Worm (Caenorhabditis elegans) whole organism, late embryonic: ENCODE measurements around the gene fbxa-169.
"Not testable (repeated sequence)": the region's sequence is repeated elsewhere in the genome, so short reads cannot be mapped to it uniquely, and the experiment has no call there.

Experiments used
- C38D4.7 ChIP-seq: fragments of 200-800 bp; sonication (Bioruptor generic); optimal IDR thresholded peaks from 2 replicates; lab custom pipeline; 2018; ENCODE audit warnings: mild to moderate bottlenecking, missing genetic modification characterization, moderate library complexity, missing compliant biosample characterization
- K09A11.1 ChIP-seq: sonication (generic microtip); optimal IDR thresholded peaks from 2 replicates; lab custom pipeline; 2017; ENCODE audit warnings: antibody characterized with exemption, mild to moderate bottlenecking, missing genetic modification characterization, missing compliant biosample characterization; ENCODE audit not compliant: insufficient read depth
- T23F11.4 ChIP-seq: fragments of 200-800 bp; sonication (Bioruptor generic); optimal IDR thresholded peaks from 2 replicates; lab custom pipeline; 2018; ENCODE audit warnings: mild to moderate bottlenecking, missing genetic modification characterization, missing compliant biosample characterization
- ahr-1 ChIP-seq: sonication (generic microtip); optimal IDR thresholded peaks from 2 replicates; lab custom pipeline; 2016; ENCODE audit warnings: missing genetic modification characterization, missing compliant biosample characterization
- ama-1 ChIP-seq: fragments of 150-350 bp; optimal IDR thresholded peaks from 2 replicates; lab custom pipeline; 2014
- ceh-14 ChIP-seq: sonication (generic microtip); optimal IDR thresholded peaks from 2 replicates; lab custom pipeline; 2016; ENCODE audit warnings: missing genotype, missing genetic modification characterization, missing compliant biosample characterization
- ceh-18 ChIP-seq: sonication (generic microtip); optimal IDR thresholded peaks from 2 replicates; lab custom pipeline; 2016; ENCODE audit warnings: missing genetic modification characterization, missing compliant biosample characterization
- ceh-31 ChIP-seq: sonication (generic microtip); optimal IDR thresholded peaks from 2 replicates; lab custom pipeline; 2016; ENCODE audit warnings: missing genetic modification characterization, missing compliant biosample characterization
- ceh-45 ChIP-seq: fragments of 200-800 bp; sonication (Bioruptor generic); IDR thresholded peaks from 2 replicates; pipeline ENCODE4 v1.3.6; 2022; ENCODE audit warnings: missing genetic modification reagents, missing genetic modification characterization, missing compliant biosample characterization
- ceh-48 ChIP-seq: sonication (generic microtip); optimal IDR thresholded peaks from 2 replicates; lab custom pipeline; 2016; ENCODE audit warnings: missing genetic modification characterization, inconsistent platforms, missing compliant biosample characterization
- ceh-6 ChIP-seq: fragments of 200-800 bp; sonication (Bioruptor generic); optimal IDR thresholded peaks from 2 replicates; lab custom pipeline; 2018; ENCODE audit warnings: mild to moderate bottlenecking, missing genetic modification characterization, missing compliant biosample characterization
- ceh-9 ChIP-seq: sonication (generic microtip); optimal IDR thresholded peaks from 2 replicates; lab custom pipeline; 2016; ENCODE audit warnings: mild to moderate bottlenecking, missing genetic modification characterization, inconsistent platforms, missing compliant biosample characterization
- che-1 ChIP-seq: sonication (generic microtip); optimal IDR thresholded peaks from 2 replicates; lab custom pipeline; 2016; ENCODE audit warnings: mild to moderate bottlenecking, missing genetic modification characterization, missing compliant biosample characterization
- dve-1 ChIP-seq: sonication (generic microtip); optimal IDR thresholded peaks from 2 replicates; lab custom pipeline; 2017; ENCODE audit warnings: antibody characterized with exemption, mild to moderate bottlenecking, missing genetic modification characterization, missing compliant biosample characterization
- elt-2 ChIP-seq: sonication (generic microtip); optimal IDR thresholded peaks from 2 replicates; lab custom pipeline; 2016; ENCODE audit warnings: missing genetic modification reagents, missing genetic modification characterization, missing compliant biosample characterization
- ets-4 ChIP-seq: sonication (generic microtip); optimal IDR thresholded peaks from 2 replicates; lab custom pipeline; 2016; ENCODE audit warnings: missing genetic modification characterization, missing compliant biosample characterization
- fax-1 ChIP-seq: sonication (generic microtip); optimal IDR thresholded peaks from 2 replicates; lab custom pipeline; 2016; ENCODE audit warnings: missing genotype, missing genetic modification characterization, missing compliant biosample characterization
- fkh-10 ChIP-seq: fragments of 150-350 bp; optimal IDR thresholded peaks from 2 replicates; lab custom pipeline; 2014; ENCODE audit warnings: missing biosample characterization, missing genetic modification reagents, missing genetic modification characterization
- gmeb-2 ChIP-seq: sonication (generic microtip); optimal IDR thresholded peaks from 2 replicates; lab custom pipeline; 2016; ENCODE audit warnings: missing genetic modification characterization, inconsistent platforms, missing compliant biosample characterization
- hlh-30 ChIP-seq: sonication (generic microtip); optimal IDR thresholded peaks from 2 replicates; lab custom pipeline; 2017; ENCODE audit warnings: antibody characterized with exemption, missing genetic modification characterization, missing compliant biosample characterization; ENCODE audit not compliant: insufficient read depth
- lim-6 ChIP-seq: sonication (generic microtip); optimal IDR thresholded peaks from 2 replicates; lab custom pipeline; 2016; ENCODE audit warnings: missing genetic modification characterization, missing compliant biosample characterization
- lin-11 ChIP-seq: fragments of 200-800 bp; sonication (Bioruptor generic); optimal IDR thresholded peaks from 2 replicates; lab custom pipeline; 2018; ENCODE audit warnings: mild to moderate bottlenecking, missing genetic modification characterization, missing compliant biosample characterization
- nhr-11 ChIP-seq: fragments of 150-350 bp; optimal IDR thresholded peaks from 2 replicates; lab custom pipeline; 2014; ENCODE audit warnings: missing biosample characterization, missing genetic modification characterization
- pha-2 ChIP-seq: sonication (generic microtip); optimal IDR thresholded peaks from 2 replicates; lab custom pipeline; 2017; ENCODE audit warnings: mild to moderate bottlenecking, missing genetic modification characterization, missing compliant biosample characterization
- pha-4 ChIP-seq: fragments of 150-350 bp; optimal IDR thresholded peaks from 2 replicates; lab custom pipeline; 2018; ENCODE audit warnings: missing biosample characterization, missing genetic modification reagents, missing genetic modification characterization
- pros-1 ChIP-seq: fragments of 150-350 bp; optimal IDR thresholded peaks from 2 replicates; lab custom pipeline; 2014; ENCODE audit warnings: missing biosample characterization, missing genetic modification reagents, missing genetic modification characterization
- sox-4 ChIP-seq: sonication (generic microtip); optimal IDR thresholded peaks from 2 replicates; lab custom pipeline; 2017; ENCODE audit warnings: mild to moderate bottlenecking, missing genetic modification characterization, inconsistent platforms, missing compliant biosample characterization
- tbx-2 ChIP-seq: sonication (generic microtip); optimal IDR thresholded peaks from 2 replicates; lab custom pipeline; 2016; ENCODE audit warnings: missing genetic modification characterization, missing compliant biosample characterization
- tbx-7 ChIP-seq: sonication (generic microtip); optimal IDR thresholded peaks from 2 replicates; lab custom pipeline; 2016; ENCODE audit warnings: missing genotype, missing genetic modification characterization, missing compliant biosample characterization

Gene fbxa-169

DNA sequence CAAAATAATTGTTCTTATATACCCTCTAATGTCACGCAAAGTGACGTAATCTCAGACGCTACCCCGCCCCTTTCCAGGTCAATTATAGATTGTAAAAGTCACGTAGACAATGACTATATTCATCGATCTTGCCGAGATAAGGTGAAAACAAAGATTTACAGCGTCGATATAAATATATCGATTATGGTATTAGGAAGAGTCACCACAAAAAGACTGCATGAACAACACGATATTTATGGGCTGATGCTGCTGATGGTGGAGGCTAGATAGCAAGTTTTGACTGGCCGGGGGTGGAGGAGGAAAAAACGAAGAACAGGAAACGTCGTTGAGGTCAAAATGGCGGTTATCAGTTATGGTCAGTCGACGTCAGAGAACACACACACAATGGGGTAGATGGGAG lies 9.8 kb upstream of the fbxa-169 start:
- peak; percentile 71 for TF ChIP-seq elt-2 (tag; lab: Kevin White, UChicago)
- no peak for TF ChIP-seq lin-11 (tag; lab: Kevin White, UChicago)

DNA sequence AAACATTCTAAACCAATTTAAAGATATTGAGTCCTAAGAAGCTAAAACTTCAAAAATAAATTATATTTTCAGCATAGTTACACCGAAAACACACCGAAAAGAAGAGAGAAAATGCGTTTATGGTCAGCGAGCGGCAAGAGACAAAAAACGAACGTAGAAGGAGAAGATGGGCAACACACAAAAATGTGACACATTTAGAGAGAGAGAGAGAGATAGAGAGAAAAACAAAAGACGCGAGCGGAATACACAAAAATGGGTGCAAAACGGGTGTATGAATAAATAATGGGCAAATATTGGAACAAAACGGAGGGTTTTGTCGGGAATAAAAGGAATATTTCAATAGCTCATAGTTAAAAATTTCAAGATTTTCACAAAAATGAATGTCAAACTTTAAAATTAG lies 8.1 kb upstream of the fbxa-169 start:
- TF ChIP-seq tbx-2 (no peak), hlh-30 (tag; lab: Kevin White, UChicago) (peak; percentile 12)

DNA sequence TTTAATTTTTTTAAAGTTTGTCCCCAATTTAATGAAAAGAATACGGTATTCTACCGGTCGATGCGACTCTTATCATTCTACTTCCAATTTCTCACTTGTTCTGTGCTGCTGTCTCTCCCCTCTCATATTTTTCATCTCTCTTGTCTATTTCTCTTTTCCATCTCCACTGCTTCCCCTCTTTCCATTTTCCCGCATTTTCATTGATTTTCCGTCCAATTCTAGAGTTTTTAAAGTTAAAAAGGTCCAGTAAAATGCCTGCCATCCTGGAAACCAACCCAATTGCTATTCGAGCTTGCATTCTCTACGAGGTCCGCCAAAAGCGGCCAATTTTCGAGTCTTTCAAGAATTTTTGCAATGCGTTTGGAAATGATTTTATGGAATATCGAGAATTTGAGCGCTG lies 7.0 kb upstream of the fbxa-169 start, which contains the start of gene fbxa-167:
TSS of gene fbxa-167 (plus strand) at position 179 of the 400 bp plus-strand sequence.
- TF ChIP-seq ceh-31 (tag; lab: Kevin White, UChicago), result peak; percentile 13
- TF ChIP-seq ceh-48 (tag; lab: Kevin White, UChicago), result peak; percentile 75
- TF ChIP-seq elt-2 (tag; lab: Kevin White, UChicago), result peak; percentile 14
- no peak for TF ChIP-seq pros-1 (tag; lab: Kevin White, UChicago)
- no peak for TF ChIP-seq lim-6 (tag; lab: Kevin White, UChicago)
- no peak for TF ChIP-seq tbx-7 (tag; lab: Kevin White, UChicago)

DNA sequence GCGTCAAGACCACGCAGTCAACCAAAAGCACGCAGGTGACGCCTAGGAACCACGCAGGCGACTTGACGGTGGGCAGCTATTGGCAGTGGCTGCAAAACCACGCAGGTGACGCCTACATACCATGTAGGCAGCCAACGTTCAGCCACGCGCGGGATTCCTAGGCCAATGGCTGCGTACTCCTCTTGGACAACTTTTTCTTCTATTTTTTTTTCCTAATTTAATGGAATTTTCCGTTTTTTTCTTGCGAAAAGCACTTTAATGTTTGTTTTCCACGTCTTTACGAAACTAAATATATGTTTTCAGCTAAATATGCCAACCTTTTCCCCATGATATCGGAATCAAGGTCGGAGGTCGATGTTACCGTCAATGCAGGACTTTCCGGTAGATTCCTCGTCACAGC lies 6.4 kb downstream of the fbxa-169 start, which contains the start of gene C31C9.9:
TSS of gene C31C9.9 (plus strand) at position 301 of the 400 bp plus-strand sequence.
- not testable (repeated sequence) for TF ChIP-seq T23F11.4 (GFP tag; lab: Kevin White, UChicago); fax-1; pha-4 (tag; lab: Kevin White, UChicago)

DNA sequence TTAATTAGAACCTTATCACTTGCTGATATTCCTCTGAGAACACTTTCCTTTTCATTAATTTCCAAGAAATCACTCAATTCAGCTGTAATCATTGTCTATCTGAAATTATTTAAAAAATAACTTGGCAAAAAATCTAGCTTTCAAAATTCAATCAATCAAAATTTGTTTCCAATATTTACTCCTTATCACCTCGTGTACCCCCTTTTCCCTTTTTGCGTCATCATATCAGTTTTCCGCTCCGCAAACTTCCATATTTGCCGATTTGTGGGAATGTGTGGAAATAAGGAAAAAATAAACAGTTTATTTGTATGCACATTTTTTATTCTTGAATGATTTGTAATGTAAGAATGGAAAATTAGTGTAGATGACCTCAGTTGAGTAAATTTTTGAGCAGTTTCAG lies 13.7 kb downstream of the fbxa-169 start, which contains the start of gene C31C9.6:
TSS of gene C31C9.6 (minus strand) at position 101 of the 400 bp plus-strand sequence.
- not testable (repeated sequence) for TF ChIP-seq nhr-11; sox-4 (tag; lab: Kevin White, UChicago); tbx-7 (tag; lab: Kevin White, UChicago)

DNA sequence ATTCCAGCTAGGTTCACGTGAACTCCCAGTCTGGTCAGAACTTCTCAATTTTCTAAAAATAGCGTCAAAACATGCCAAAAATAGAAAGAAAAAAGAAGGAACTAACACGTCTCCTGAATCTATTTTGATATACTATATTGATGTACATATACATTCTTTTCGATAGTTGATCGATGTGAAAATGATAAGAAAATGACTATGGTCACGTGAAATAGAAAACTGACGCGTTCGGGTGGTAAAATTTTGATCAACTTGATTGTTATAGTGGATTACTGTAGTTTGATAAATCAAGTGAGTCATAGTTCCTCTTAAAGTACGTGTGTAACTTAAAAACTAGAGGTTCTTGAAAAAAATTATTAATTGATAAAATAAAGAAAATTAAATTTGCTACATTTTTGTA lies 16.1 kb downstream of the fbxa-169 start:
- TF ChIP-seq pros-1 (tag; lab: Kevin White, UChicago) (no peak), che-1 (tag; lab: Kevin White, UChicago) (no peak), gmeb-2 (tag; lab: Kevin White, UChicago) (no peak), K09A11.1 (no peak), fkh-10 (GFP tag; lab: Kevin White, UChicago) (no peak), ceh-14 (tag; lab: Kevin White, UChicago) (no peak), ceh-18 (no peak), elt-2 (tag; lab: Kevin White, UChicago) (no peak), ahr-1 (no peak), C38D4.7 (GFP tag; lab: Kevin White, UChicago) (no peak), ceh-6 (GFP tag; lab: Kevin White, UChicago) (no peak), tbx-7 (tag; lab: Kevin White, UChicago) (no peak), ceh-45 (no peak), ceh-9 (no peak), lim-6 (tag; lab: Kevin White, UChicago) (no peak), ama-1 (lab: Kevin White, UChicago) (no peak), pha-2 (tag; lab: Kevin White, UChicago) (no peak), dve-1 (tag; lab: Kevin White, UChicago) (no peak), ets-4 (tag; lab: Kevin White, UChicago) (no peak)
- TF ChIP-seq, all 69 proteins: peak for 0
